Fruit fly (Drosophila melanogaster) whole organism, embryonic: ENCODE measurements around the gene Nplp3.

Experiments
- B-H1 ChIP-seq: fragments of 200-800 bp; sonication (Bioruptor generic); IDR thresholded peaks from 3 replicates; pipeline ENCODE4 v1.3.6; 2022; ENCODE audit warnings: missing biosample characterization, missing genetic modification characterization
- Bdp1 ChIP-seq: fragments of 200-800 bp; sonication (Bioruptor generic); optimal IDR thresholded peaks from 3 replicates; lab custom pipeline; 2016; ENCODE audit warnings: missing biosample characterization, missing genetic modification characterization
- CG10366 ChIP-seq: fragments of 200-800 bp; sonication (Bioruptor generic); IDR thresholded peaks from 2 replicates; pipeline ENCODE4 v1.3.6; 2022; ENCODE audit warnings: missing biosample characterization, missing genetic modification characterization
- CG10543 ChIP-seq: fragments of 200-800 bp; sonication (Bioruptor generic); optimal IDR thresholded peaks from 3 replicates; lab custom pipeline; 2017; ENCODE audit warnings: missing biosample characterization, mild to moderate bottlenecking, missing genetic modification characterization, moderate library complexity
- CG11247 ChIP-seq: fragments of 200-800 bp; sonication (Bioruptor generic); IDR thresholded peaks from 2 replicates; pipeline ENCODE4 v1.3.6; 2022; ENCODE audit warnings: missing biosample characterization, missing genetic modification characterization
- CG15696 ChIP-seq: fragments of 200-800 bp; sonication (Bioruptor generic); optimal IDR thresholded peaks from 2 replicates; lab custom pipeline; 2019; ENCODE audit warnings: missing biosample characterization, mild to moderate bottlenecking, missing genetic modification characterization, moderate library complexity
- CG18599 ChIP-seq: fragments of 200-800 bp; sonication (Bioruptor generic); optimal IDR thresholded peaks from 3 replicates; lab custom pipeline; 2017; ENCODE audit warnings: missing biosample characterization, missing genetic modification characterization, mild to moderate bottlenecking, moderate library complexity, missing genetic modification reagents
- CG18764 ChIP-seq: fragments of 200-800 bp; sonication (Bioruptor generic); optimal IDR thresholded peaks from 3 replicates; lab custom pipeline; 2016; ENCODE audit warnings: missing biosample characterization, missing genetic modification characterization
- CG30403 ChIP-seq: fragments of 200-800 bp; sonication (Bioruptor generic); optimal IDR thresholded peaks from 3 replicates; lab custom pipeline; 2016; ENCODE audit warnings: missing biosample characterization, missing genetic modification characterization
- CG31224 ChIP-seq: fragments of 200-800 bp; sonication (Bioruptor generic); IDR thresholded peaks from 2 replicates; pipeline ENCODE4 v1.3.6; 2022; ENCODE audit warnings: missing biosample characterization, missing genetic modification characterization
- CG33213 ChIP-seq: fragments of 200-800 bp; sonication (Bioruptor generic); optimal IDR thresholded peaks from 3 replicates; lab custom pipeline; 2016; ENCODE audit warnings: missing biosample characterization, missing genetic modification characterization
- CG9797 ChIP-seq: fragments of 200-800 bp; sonication (Bioruptor generic); optimal IDR thresholded peaks from 3 replicates; lab custom pipeline; 2018; ENCODE audit warnings: missing biosample characterization, mild to moderate bottlenecking, missing genetic modification characterization
- CkIIα-i1 ChIP-seq: fragments of 200-800 bp; sonication (Bioruptor generic); IDR thresholded peaks from 2 replicates; pipeline ENCODE4 v1.3.6; 2022; ENCODE audit warnings: missing biosample characterization, missing genetic modification characterization
- Dip2 ChIP-seq: fragments of 200-800 bp; sonication (Bioruptor generic); IDR thresholded peaks from 2 replicates; pipeline ENCODE4 v1.3.6; 2022; ENCODE audit warnings: missing biosample characterization, missing genetic modification characterization
- Fer2 ChIP-seq: fragments of 200-800 bp; sonication (Bioruptor generic); optimal IDR thresholded peaks from 2 replicates; lab custom pipeline; 2018; ENCODE audit warnings: missing biosample characterization, mild to moderate bottlenecking, missing genetic modification characterization, moderate library complexity
- MBD-R2 ChIP-seq: fragments of 200-800 bp; sonication (Bioruptor generic); IDR thresholded peaks from 2 replicates; pipeline ENCODE4 v1.3.6; 2022; ENCODE audit warnings: missing biosample characterization, missing genetic modification characterization
- Mad ChIP-seq: fragments of 200-800 bp; sonication (Bioruptor generic); optimal IDR thresholded peaks from 2 replicates; lab custom pipeline; 2016; ENCODE audit warnings: missing biosample characterization, missing genetic modification characterization
- Nf-YC ChIP-seq: fragments of 200-800 bp; optimal IDR thresholded peaks from 3 replicates; lab custom pipeline; 2019; ENCODE audit warnings: missing biosample characterization, mild to moderate bottlenecking, missing genetic modification characterization, moderate library complexity
- Oli ChIP-seq: fragments of 200-800 bp; sonication (Bioruptor generic); optimal IDR thresholded peaks from 2 replicates; lab custom pipeline; 2018; ENCODE audit warnings: missing biosample characterization, mild to moderate bottlenecking, missing genetic modification characterization, moderate library complexity
- Optix ChIP-seq: fragments of 200-800 bp; sonication (Bioruptor generic); IDR thresholded peaks from 3 replicates; pipeline ENCODE4 v1.3.6; 2022; ENCODE audit warnings: missing biosample characterization, missing genetic modification characterization
- Trl ChIP-seq, 3 experiments: fragments of >200 bp in 2 of 3; fragments of 200-800 bp in 1 of 3; sonication (Bioruptor generic) in 1 of 3; optimal IDR thresholded peaks; 2 replicates in 1 of 3; 3 replicates in 2 of 3; lab custom pipeline; 2016 to 2017; ENCODE audit warnings: missing biosample characterization in 1 of 3, missing genetic modification characterization in 1 of 3
- bsh ChIP-seq, 2 experiments: fragments of 200-800 bp; sonication (Bioruptor generic); optimal IDR thresholded peaks; 2 replicates each; lab custom pipeline; 2017 to 2018; ENCODE audit warnings: mild to moderate bottlenecking in 2 of 2, missing biosample characterization in 2 of 2, missing genetic modification characterization in 2 of 2, moderate library complexity in 1 of 2
- chinmo ChIP-seq: fragments of 200-800 bp; sonication (Bioruptor generic); IDR thresholded peaks from 4 replicates; pipeline ENCODE4 v1.3.6; 2022; ENCODE audit warnings: missing biosample characterization, missing genetic modification characterization; ENCODE audit not compliant: partially characterized antibody
- ci ChIP-seq: fragments of 200-800 bp; sonication (Bioruptor generic); IDR thresholded peaks from 3 replicates; pipeline ENCODE4 v1.3.6; 2022; ENCODE audit warnings: missing biosample characterization, missing genetic modification characterization
- crp ChIP-seq, 2 experiments: fragments of 200-800 bp; sonication (Bioruptor generic); optimal IDR thresholded peaks; 2 replicates in 1 of 2; 3 replicates in 1 of 2; lab custom pipeline; 2017; ENCODE audit warnings: missing biosample characterization in 2 of 2, missing genetic modification characterization in 2 of 2, mild to moderate bottlenecking in 1 of 2, moderate library complexity in 1 of 2
- dm ChIP-seq: fragments of 200-800 bp; sonication (Bioruptor generic); optimal IDR thresholded peaks from 3 replicates; lab custom pipeline; 2016; ENCODE audit warnings: missing biosample characterization, missing genetic modification characterization
- ewg ChIP-seq: fragments of 200-800 bp; sonication (Bioruptor generic); optimal IDR thresholded peaks from 3 replicates; lab custom pipeline; 2017; ENCODE audit warnings: mild to moderate bottlenecking, missing biosample characterization, missing genetic modification reagents, missing genetic modification characterization
- exex ChIP-seq: fragments of 200-800 bp; sonication (Bioruptor generic); optimal IDR thresholded peaks from 4 replicates; lab custom pipeline; 2018; ENCODE audit warnings: missing biosample characterization, mild to moderate bottlenecking, missing genetic modification characterization, moderate library complexity
- nerfin-1 ChIP-seq: fragments of 200-800 bp; sonication (Bioruptor generic); optimal IDR thresholded peaks from 3 replicates; lab custom pipeline; 2019; ENCODE audit warnings: missing biosample characterization, mild to moderate bottlenecking, missing genetic modification characterization, moderate library complexity
- pros ChIP-seq: fragments of 200-800 bp; sonication (Bioruptor generic); optimal IDR thresholded peaks from 3 replicates; lab custom pipeline; 2019; ENCODE audit warnings: missing biosample characterization, mild to moderate bottlenecking, missing genetic modification characterization, moderate library complexity
- shn ChIP-seq: fragments of 200-800 bp; sonication (Bioruptor generic); optimal IDR thresholded peaks from 3 replicates; lab custom pipeline; 2016; ENCODE audit warnings: missing biosample characterization, missing genetic modification characterization
- sim ChIP-seq: fragments of 200-800 bp; sonication (Bioruptor generic); IDR thresholded peaks from 2 replicates; pipeline ENCODE4 v1.3.6; 2022; ENCODE audit warnings: missing biosample characterization, missing genetic modification characterization
- sima ChIP-seq: fragments of 200-800 bp; sonication (Bioruptor generic); optimal IDR thresholded peaks from 2 replicates; lab custom pipeline; 2016; ENCODE audit warnings: missing biosample characterization, missing genetic modification characterization
- sr ChIP-seq: fragments of 200-800 bp; sonication (Bioruptor generic); IDR thresholded peaks from 3 replicates; pipeline ENCODE4 v1.3.6; 2022; ENCODE audit warnings: missing biosample characterization, missing genetic modification characterization
- tgo ChIP-seq: fragments of 200-800 bp; sonication (Bioruptor generic); IDR thresholded peaks from 3 replicates; pipeline ENCODE4 v1.3.6; 2022; ENCODE audit warnings: missing biosample characterization, missing genetic modification characterization

The Nplp3 gene

dm6 chr3L:16328207-16328891 is 10.5 kb downstream of the Nplp3 start, which contains the start of gene CG13058 (continued):
- TF ChIP-seq Bdp1 (GFP tag; lab: Kevin White, UChicago) = peak; percentile 10
- TF ChIP-seq CG11247 (GFP tag; lab: Robert Waterston, UW) = no peak
- peak; percentile 87 for TF ChIP-seq CG10366 (GFP tag; lab: Robert Waterston, UW)
- peak in 1 of 2 experiments; percentile 15 for TF ChIP-seq crp (GFP tag; optimal IDR thresholded peaks at IDR 0.05; lab: Kevin White, UChicago)
- TF ChIP-seq exex = no peak
- TF ChIP-seq CG18764 = peak; percentile 27
- peak; percentile 75 for TF ChIP-seq ci (GFP tag; lab: Robert Waterston, UW)
- no peak for TF ChIP-seq sima (GFP tag; lab: Kevin White, UChicago)
- no peak for TF ChIP-seq sim (GFP tag; lab: Robert Waterston, UW)
- no peak for TF ChIP-seq CG9797 (GFP tag; lab: Kevin White, UChicago)
- no peak for TF ChIP-seq nerfin-1 (tag; lab: Kevin White, UChicago)
- TF ChIP-seq CG31224 (GFP tag; lab: Robert Waterston, UW) = no peak
- TF ChIP-seq CG15696 (tag; lab: Kevin White, UChicago) = no peak
- peak; percentile 74 for TF ChIP-seq Oli
- no peak for TF ChIP-seq pros

DNA sequence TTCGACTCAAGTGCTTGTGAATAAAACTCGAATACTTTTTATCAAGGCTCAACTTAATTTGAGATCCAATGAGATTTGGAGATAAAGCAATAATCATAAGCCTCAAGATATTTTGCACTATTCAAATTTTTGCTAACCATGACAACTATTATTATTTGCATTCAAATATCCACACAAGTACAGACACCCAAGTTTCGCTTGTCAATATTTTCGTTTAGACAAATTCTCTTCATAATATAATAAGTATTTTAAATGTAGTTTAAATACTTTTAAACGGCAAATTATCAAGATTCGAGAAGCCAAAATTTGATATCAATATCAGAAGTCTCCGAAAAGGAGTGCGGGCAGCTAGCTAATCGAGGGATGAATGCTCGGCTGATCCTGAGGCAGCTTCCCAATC is 11.7 kb downstream of the Nplp3 start, which contains the start of gene CG33061:
Gene CG33061 (plus strand): TSS at position 301 of the 400 bp plus-strand sequence.
- no peak for TF ChIP-seq B-H1
- TF ChIP-seq sr (GFP tag; lab: Robert Waterston, UW) = no peak
- no peak for TF ChIP-seq CkIIα-i1 (GFP tag; lab: Robert Waterston, UW)
- TF ChIP-seq tgo (GFP tag; lab: Robert Waterston, UW) = no peak
- no peak for TF ChIP-seq Nf-YC (tag; lab: Kevin White, UChicago)
- TF ChIP-seq chinmo (GFP tag; lab: Robert Waterston, UW) = no peak
- no peak for TF ChIP-seq CG10543 (GFP tag; lab: Kevin White, UChicago)
- TF ChIP-seq CG30403 (GFP tag; lab: Kevin White, UChicago) = no peak
- no peak for TF ChIP-seq Optix (GFP tag; lab: Robert Waterston, UW)
- no peak for TF ChIP-seq CG18599 (GFP tag; lab: Kevin White, UChicago)
- no peak for TF ChIP-seq Trl (optimal IDR thresholded peaks at IDR 0.05; lab: Kevin White, UChicago)
- no peak for TF ChIP-seq Trl (GFP tag; optimal IDR thresholded peaks at IDR 0.05; lab: Kevin White, UChicago)
- no peak for TF ChIP-seq dm (GFP tag; lab: Kevin White, UChicago)
- no peak for TF ChIP-seq Dip2 (GFP tag; lab: Robert Waterston, UW)
- TF ChIP-seq Mad (GFP tag; lab: Kevin White, UChicago) = no peak
- TF ChIP-seq CG33213 (GFP tag; lab: Kevin White, UChicago) = no peak
- no peak for TF ChIP-seq Fer2 (tag; lab: Kevin White, UChicago)
- no peak for TF ChIP-seq bsh (GFP tag; optimal IDR thresholded peaks at IDR 0.05; lab: Kevin White, UChicago)

dm6 chr3L:16330740-16331139 is 12.9 kb downstream of the Nplp3 start, which contains the start of gene CG33060:
CG33060 (plus strand) TSS chr3L:16331040.
- no peak for TF ChIP-seq ewg (GFP tag; lab: Kevin White, UChicago)
- no peak for TF ChIP-seq CkIIα-i1 (GFP tag; lab: Robert Waterston, UW)
- TF ChIP-seq MBD-R2 = no peak
- TF ChIP-seq shn = no peak
